Worm (Caenorhabditis elegans) whole organism, L2 larva: ENCODE data around the gene F41E6.17.

Experiments
- F13H6.1 ChIP-seq: sonication (generic microtip); optimal IDR thresholded peaks from 2 replicates; lab custom pipeline; 2016; ENCODE audit warnings: missing genetic modification characterization, missing compliant biosample characterization
- R02D3.7 ChIP-seq: fragments of 150-350 bp; optimal IDR thresholded peaks from 2 replicates; lab custom pipeline; 2014; ENCODE audit warnings: missing biosample characterization, missing genetic modification characterization
- Y55F3AM.14 ChIP-seq: fragments of 200-800 bp; sonication (Bioruptor generic); optimal IDR thresholded peaks from 2 replicates; lab custom pipeline; 2018; ENCODE audit warnings: mild to moderate bottlenecking, missing genetic modification characterization, missing compliant biosample characterization
- alr-1 ChIP-seq: fragments of 150-350 bp; optimal IDR thresholded peaks from 2 replicates; lab custom pipeline; 2014; ENCODE audit warnings: missing biosample characterization, missing genetic modification characterization
- ama-1 ChIP-seq: fragments of 150-350 bp; optimal IDR thresholded peaks from 2 replicates; lab custom pipeline; 2018; ENCODE audit warnings: inconsistent platforms
- blmp-1 ChIP-seq: sonication (generic microtip); optimal IDR thresholded peaks from 2 replicates; lab custom pipeline; 2017; ENCODE audit warnings: missing genetic modification characterization, mild to moderate bottlenecking, missing compliant biosample characterization, antibody characterized with exemption, moderate library complexity; ENCODE audit not compliant: insufficient read depth
- ceh-16 ChIP-seq: fragments of 150-350 bp; optimal IDR thresholded peaks from 2 replicates; lab custom pipeline; 2014; ENCODE audit warnings: missing biosample characterization, missing genetic modification characterization
- ceh-82 ChIP-seq: fragments of 150-350 bp; optimal IDR thresholded peaks from 2 replicates; lab custom pipeline; 2014; ENCODE audit warnings: missing biosample characterization, missing genetic modification characterization
- crh-2 ChIP-seq: sonication (generic microtip); optimal IDR thresholded peaks from 2 replicates; lab custom pipeline; 2017; ENCODE audit warnings: missing biosample characterization, missing genetic modification characterization
- egl-27 ChIP-seq: sonication (generic microtip); optimal IDR thresholded peaks from 3 replicates; lab custom pipeline; 2017; ENCODE audit warnings: missing biosample characterization, missing genetic modification reagents, missing genetic modification characterization
- elt-1 ChIP-seq: fragments of 150-350 bp; optimal IDR thresholded peaks from 2 replicates; lab custom pipeline; 2014; ENCODE audit warnings: missing biosample characterization, missing genetic modification characterization
- elt-3 ChIP-seq: sonication (generic microtip); optimal IDR thresholded peaks from 2 replicates; lab custom pipeline; 2017; ENCODE audit warnings: missing biosample characterization, missing genetic modification characterization
- fos-1 ChIP-seq: fragments of 150-350 bp; optimal IDR thresholded peaks from 2 replicates; lab custom pipeline; 2014; ENCODE audit warnings: missing biosample characterization, missing genetic modification characterization
- gmeb-1 ChIP-seq: fragments of 150-350 bp; optimal IDR thresholded peaks from 2 replicates; lab custom pipeline; 2014; ENCODE audit warnings: missing biosample characterization, missing genetic modification characterization
- lin-39 ChIP-seq: fragments of 150-350 bp; optimal IDR thresholded peaks from 2 replicates; lab custom pipeline; 2014; ENCODE audit warnings: missing biosample characterization, missing genetic modification reagents, missing genetic modification characterization
- lsy-2 ChIP-seq, 2 experiments: fragments of 150-350 bp in 1 of 2; sonication (generic microtip) in 1 of 2; optimal IDR thresholded peaks; 2 replicates each; lab custom pipeline; 2014 to 2017; ENCODE audit warnings: missing biosample characterization in 2 of 2, missing genetic modification characterization in 2 of 2
- mab-5 ChIP-seq: fragments of 150-350 bp; optimal IDR thresholded peaks from 2 replicates; lab custom pipeline; 2014; ENCODE audit warnings: missing biosample characterization, missing genetic modification characterization
- nhr-10 ChIP-seq: sonication (generic microtip); optimal IDR thresholded peaks from 2 replicates; lab custom pipeline; 2017; ENCODE audit warnings: missing biosample characterization, missing genetic modification characterization
- nhr-129 ChIP-seq: fragments of 150-350 bp; optimal IDR thresholded peaks from 2 replicates; lab custom pipeline; 2014; ENCODE audit warnings: missing biosample characterization, missing genetic modification characterization
- nhr-21 ChIP-seq: fragments of 150-350 bp; optimal IDR thresholded peaks from 2 replicates; lab custom pipeline; 2014; ENCODE audit warnings: missing biosample characterization, missing genetic modification characterization
- nhr-23 ChIP-seq: fragments of 150-350 bp; optimal IDR thresholded peaks from 2 replicates; lab custom pipeline; 2014; ENCODE audit warnings: missing biosample characterization, missing genetic modification reagents, missing genetic modification characterization
- nhr-237 ChIP-seq: fragments of 150-350 bp; optimal IDR thresholded peaks from 2 replicates; lab custom pipeline; 2014; ENCODE audit warnings: missing biosample characterization, missing genetic modification characterization
- nhr-25 ChIP-seq: fragments of 150-350 bp; sonication (generic microtip); optimal IDR thresholded peaks from 3 replicates; lab custom pipeline; 2014; ENCODE audit warnings: missing biosample characterization, missing genetic modification characterization
- nhr-6 ChIP-seq: fragments of 150-350 bp; optimal IDR thresholded peaks from 2 replicates; lab custom pipeline; 2014; ENCODE audit warnings: missing biosample characterization, missing genetic modification characterization
- nhr-77 ChIP-seq: fragments of 150-350 bp; optimal IDR thresholded peaks from 2 replicates; lab custom pipeline; 2014; ENCODE audit warnings: missing biosample characterization, missing genetic modification characterization
- sem-4 ChIP-seq: fragments of 150-350 bp; optimal IDR thresholded peaks from 2 replicates; lab custom pipeline; 2014; ENCODE audit warnings: missing biosample characterization, missing genetic modification reagents, missing genetic modification characterization
- skn-1 ChIP-seq: sonication (generic microtip); optimal IDR thresholded peaks from 2 replicates; lab custom pipeline; 2017; ENCODE audit warnings: missing biosample characterization, missing genetic modification characterization
- sma-3 ChIP-seq: sonication (generic microtip); optimal IDR thresholded peaks from 2 replicates; lab custom pipeline; 2016; ENCODE audit warnings: missing genetic modification reagents, missing genetic modification characterization, missing compliant biosample characterization
- sma-9 ChIP-seq, 2 experiments: fragments of 150-350 bp in 1 of 2; sonication (generic microtip) in 1 of 2; optimal IDR thresholded peaks; 2 replicates each; lab custom pipeline; 2014 to 2016; ENCODE audit warnings: missing genetic modification characterization in 2 of 2, mild to moderate bottlenecking in 1 of 2, missing biosample characterization in 1 of 2, missing compliant biosample characterization in 1 of 2, missing genetic modification reagents in 1 of 2, moderate library complexity in 1 of 2
- unc-62 ChIP-seq: fragments of 150-350 bp; optimal IDR thresholded peaks from 2 replicates; lab custom pipeline; 2014; ENCODE audit warnings: missing biosample characterization, missing genetic modification reagents, missing genetic modification characterization
- ztf-4 ChIP-seq: fragments of 150-350 bp; optimal IDR thresholded peaks from 2 replicates; lab custom pipeline; 2014; ENCODE audit warnings: missing biosample characterization, missing genetic modification characterization

F41E6.17 gene

DNA sequence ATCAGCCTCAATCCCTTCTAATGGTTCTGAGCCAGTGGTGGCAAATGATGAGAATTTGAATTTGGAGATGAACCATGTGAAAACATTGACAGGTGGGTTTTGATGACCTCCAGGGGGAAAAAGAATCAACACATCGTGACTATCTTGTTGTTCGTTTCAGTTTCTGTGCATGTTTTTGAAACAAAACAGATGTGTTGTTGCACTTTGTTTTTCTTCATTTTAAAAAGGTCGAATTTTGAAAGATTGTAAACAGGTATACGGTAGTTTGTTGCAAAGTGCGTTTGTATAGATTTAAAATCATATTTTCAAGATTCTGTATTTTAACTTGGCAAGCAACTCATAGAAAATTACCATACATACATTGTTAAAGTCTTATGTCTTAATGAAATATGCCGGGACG, 26.5 kb downstream of the F41E6.17 start:
- TF ChIP-seq fos-1 (tag; lab: Kevin White, UChicago) (no peak), ceh-16 (no peak), nhr-77 (tag; lab: Kevin White, UChicago) (no peak), nhr-25 (tag; lab: Kevin White, UChicago) (peak; percentile 36), nhr-10 (tag; lab: Kevin White, UChicago) (no peak), ama-1 (lab: Kevin White, UChicago) (no peak), sem-4 (tag; lab: Kevin White, UChicago) (no peak)
- TF ChIP-seq, all 48 proteins: peak for 1

DNA sequence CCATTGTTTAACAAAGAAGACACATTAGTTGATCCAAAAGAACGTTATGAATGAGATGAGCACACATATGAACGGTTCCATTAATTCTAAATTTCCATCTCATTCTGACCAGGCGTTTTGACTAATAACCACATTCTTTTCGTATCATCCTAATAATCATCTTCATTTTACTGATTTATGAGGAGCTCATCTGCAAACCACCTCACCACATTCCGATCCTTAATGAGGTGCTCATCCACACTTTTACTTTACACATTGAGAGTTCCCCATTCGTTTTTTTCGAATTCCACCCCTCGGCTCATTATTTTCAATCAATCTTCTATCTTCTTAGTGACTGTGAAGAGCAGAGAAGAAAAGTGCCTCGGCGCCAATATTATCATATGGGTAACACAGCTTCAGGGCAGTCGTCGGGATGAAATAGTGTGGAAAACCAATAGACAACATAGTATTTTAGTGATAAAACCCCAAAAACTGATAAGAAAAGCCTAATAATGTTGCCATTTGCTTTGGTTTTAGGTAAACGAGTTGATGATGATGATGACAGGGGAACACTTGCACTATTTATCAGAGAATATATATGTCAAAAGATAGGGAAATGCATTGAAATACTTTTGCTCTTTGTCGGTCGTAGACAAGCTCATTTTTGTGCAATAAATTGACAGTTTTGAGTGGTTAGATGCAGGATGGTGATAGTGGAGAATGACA, 27.3 kb downstream of the F41E6.17 start:
- TF ChIP-seq lsy-2 (tag; optimal IDR thresholded peaks at IDR 0.05; lab: Kevin White, UChicago), result peak in 1 of 2 experiments; percentile 1
- TF ChIP-seq nhr-129 (tag; lab: Kevin White, UChicago), result no peak
- TF ChIP-seq sma-3, result peak; percentile 33
- TF ChIP-seq F13H6.1 (tag; lab: Kevin White, UChicago), result peak; percentile 70
- peak; percentile 93 for TF ChIP-seq skn-1 (tag; lab: Kevin White, UChicago)
- TF ChIP-seq crh-2 (tag; lab: Kevin White, UChicago), result peak; percentile 59
- no peak for TF ChIP-seq ama-1 (lab: Kevin White, UChicago)
- TF ChIP-seq sma-9 (GFP tag; optimal IDR thresholded peaks at IDR 0.05; lab: Kevin White, UChicago), result peak; percentile 87
- no peak for TF ChIP-seq sma-9 (tag; optimal IDR thresholded peaks at IDR 0.05; lab: Kevin White, UChicago)
- no peak for TF ChIP-seq lin-39 (tag; lab: Kevin White, UChicago)
- no peak for TF ChIP-seq Y55F3AM.14
- TF ChIP-seq fos-1 (tag; lab: Kevin White, UChicago), result peak; percentile 98
- TF ChIP-seq gmeb-1, result peak; percentile 12

DNA sequence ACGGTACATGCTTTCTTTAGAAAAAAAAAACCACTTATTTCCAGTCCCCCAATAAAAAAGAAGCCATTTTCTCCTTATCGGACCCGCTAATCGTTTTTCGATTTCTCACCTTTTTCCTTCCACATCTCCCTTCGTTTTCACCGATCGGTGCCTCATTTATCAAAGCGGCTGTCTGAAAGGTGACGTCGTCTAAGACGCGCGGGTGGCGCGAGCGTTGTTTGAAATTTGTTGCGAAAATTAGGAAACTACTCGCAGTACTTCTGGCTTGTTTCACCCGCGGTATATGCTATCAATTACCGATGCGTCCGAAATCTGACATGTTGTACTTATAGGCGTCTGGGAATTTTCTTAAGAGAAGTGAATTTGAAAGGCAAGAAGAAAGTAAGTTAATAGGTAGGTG, 28.3 kb downstream of the F41E6.17 start:
- TF ChIP-seq egl-27 (tag; lab: Kevin White, UChicago), result peak; percentile 45
- TF ChIP-seq alr-1 (tag; lab: Kevin White, UChicago), result no peak
- peak; percentile 70 for TF ChIP-seq sma-9 (GFP tag; optimal IDR thresholded peaks at IDR 0.05; lab: Kevin White, UChicago)
- no peak for TF ChIP-seq sma-9 (tag; optimal IDR thresholded peaks at IDR 0.05; lab: Kevin White, UChicago)
- TF ChIP-seq ztf-4 (tag; lab: Kevin White, UChicago), result no peak
- no peak for TF ChIP-seq nhr-77 (tag; lab: Kevin White, UChicago)
- TF ChIP-seq nhr-10 (tag; lab: Kevin White, UChicago), result no peak
- TF ChIP-seq nhr-6 (tag; lab: Kevin White, UChicago), result no peak
- TF ChIP-seq elt-3 (tag; lab: Kevin White, UChicago), result no peak
- TF ChIP-seq mab-5 (tag; lab: Kevin White, UChicago), result peak; percentile 33
- TF ChIP-seq crh-2 (tag; lab: Kevin White, UChicago), result no peak
- TF ChIP-seq elt-1, result no peak
- TF ChIP-seq R02D3.7 (tag; lab: Kevin White, UChicago), result no peak
- no peak for TF ChIP-seq nhr-23 (tag; lab: Kevin White, UChicago)
- peak; percentile 42 for TF ChIP-seq nhr-21
- TF ChIP-seq sma-3, result no peak
- TF ChIP-seq ceh-16, result peak; percentile 78
- TF ChIP-seq sem-4 (tag; lab: Kevin White, UChicago), result no peak
- TF ChIP-seq blmp-1 (tag; lab: Kevin White, UChicago), result peak; percentile 70
- TF ChIP-seq fos-1 (tag; lab: Kevin White, UChicago), result no peak
- TF ChIP-seq skn-1 (tag; lab: Kevin White, UChicago), result no peak
- no peak for TF ChIP-seq ama-1 (lab: Kevin White, UChicago)
- TF ChIP-seq nhr-25 (tag; lab: Kevin White, UChicago), result peak; percentile 27

DNA sequence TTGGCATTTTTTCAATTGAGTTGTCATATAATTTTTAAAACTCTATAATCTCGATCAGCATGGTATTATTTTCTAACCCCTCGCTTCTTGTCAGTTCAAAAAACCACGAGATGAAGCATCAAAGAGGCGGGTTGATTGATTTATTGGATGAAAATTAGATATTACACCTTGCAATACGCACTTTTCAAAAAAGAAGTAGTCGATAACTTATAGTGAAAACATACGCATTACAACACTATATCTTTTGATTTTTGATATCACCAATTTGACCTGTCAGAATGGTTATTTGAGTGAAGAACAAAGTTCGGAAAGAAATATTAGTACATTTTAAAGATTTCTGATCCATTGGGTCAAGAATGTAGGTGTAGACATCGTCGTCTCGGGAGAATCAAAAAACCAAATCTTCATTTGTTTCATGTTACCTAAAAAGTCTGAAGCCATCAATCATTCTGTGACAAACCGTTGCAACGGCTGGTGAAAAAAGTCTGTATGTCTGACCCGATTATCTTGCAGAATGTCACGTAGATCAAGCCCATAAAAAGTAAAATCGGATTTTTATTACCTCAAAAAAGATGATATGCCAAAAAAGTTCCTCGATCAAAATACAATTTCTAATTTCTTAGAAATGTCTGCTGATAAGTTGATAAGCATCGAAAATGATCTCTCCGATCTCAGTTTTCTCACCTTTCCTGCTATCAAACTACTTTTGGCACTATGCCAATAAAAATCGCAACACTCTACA, 29.4 kb downstream of the F41E6.17 start:
- TF ChIP-seq blmp-1 (tag; lab: Kevin White, UChicago) (peak; percentile 70), sma-9 (GFP tag; optimal IDR thresholded peaks at IDR 0.05; lab: Kevin White, UChicago) (peak; percentile 61), sma-9 (tag; optimal IDR thresholded peaks at IDR 0.05; lab: Kevin White, UChicago) (no peak), nhr-6 (tag; lab: Kevin White, UChicago) (peak; percentile 5), unc-62 (peak; percentile 25), nhr-237 (no peak), nhr-25 (tag; lab: Kevin White, UChicago) (peak; percentile 39), sma-3 (peak; percentile 30), egl-27 (tag; lab: Kevin White, UChicago) (peak; percentile 10), ceh-82 (no peak), nhr-21 (peak; percentile 61), mab-5 (tag; lab: Kevin White, UChicago) (peak; percentile 57), ama-1 (lab: Kevin White, UChicago) (no peak), fos-1 (tag; lab: Kevin White, UChicago) (peak; percentile 54)
